Fruit fly (Drosophila melanogaster) whole organism, embryonic: ENCODE data around the gene CG11095.
A peak's percentile ranks its signal among the peaks of the same experiment; 100 is the strongest.

Experiments used
- CG12219 ChIP-seq: fragments of 200-800 bp; sonication (Bioruptor generic); optimal IDR thresholded peaks from 3 replicates; lab custom pipeline; 2018; ENCODE audit warnings: missing biosample characterization, mild to moderate bottlenecking, missing genetic modification characterization
- CG16779 ChIP-seq: fragments of 200-800 bp; sonication (Bioruptor generic); IDR thresholded peaks from 2 replicates; pipeline ENCODE4 v1.3.6; 2022; ENCODE audit warnings: missing biosample characterization, missing genetic modification characterization
- CG16813 ChIP-seq: fragments of 200-800 bp; sonication (Bioruptor generic); IDR thresholded peaks from 3 replicates; pipeline ENCODE4 v1.3.6; 2022; ENCODE audit warnings: missing biosample characterization, missing genetic modification characterization; ENCODE audit not compliant: partially characterized antibody
- CG17361 ChIP-seq: fragments of 200-800 bp; sonication (Bioruptor generic); IDR thresholded peaks from 3 replicates; pipeline ENCODE4 v1.3.6; 2022; ENCODE audit warnings: missing biosample characterization, missing genetic modification characterization
- CG31388 ChIP-seq: fragments of 200-800 bp; sonication (Bioruptor generic); optimal IDR thresholded peaks from 2 replicates; lab custom pipeline; 2016; ENCODE audit warnings: missing biosample characterization, missing genetic modification characterization
- CG3995 ChIP-seq: fragments of 200-800 bp; sonication (Bioruptor generic); optimal IDR thresholded peaks from 3 replicates; lab custom pipeline; 2016; ENCODE audit warnings: missing biosample characterization, missing genetic modification characterization
- CG4282 ChIP-seq: fragments of 200-800 bp; sonication (Bioruptor generic); optimal IDR thresholded peaks from 2 replicates; lab custom pipeline; 2016; ENCODE audit warnings: missing biosample characterization, missing genetic modification characterization
- CG43689 ChIP-seq: fragments of 200-800 bp; sonication (Bioruptor generic); IDR thresholded peaks from 2 replicates; pipeline ENCODE4 v1.3.6; 2022; ENCODE audit warnings: missing biosample characterization, missing genetic modification characterization
- CG6175 ChIP-seq: fragments of 200-800 bp; sonication (Bioruptor generic); IDR thresholded peaks from 3 replicates; pipeline ENCODE4 v1.3.6; 2022; ENCODE audit warnings: missing biosample characterization, missing genetic modification characterization
- CG7556 ChIP-seq: fragments of 200-800 bp; sonication (Bioruptor generic); optimal IDR thresholded peaks from 2 replicates; lab custom pipeline; 2017; ENCODE audit warnings: missing biosample characterization, mild to moderate bottlenecking, missing genetic modification characterization
- CG7839 ChIP-seq: fragments of 200-800 bp; sonication (Bioruptor generic); optimal IDR thresholded peaks from 3 replicates; lab custom pipeline; 2018; ENCODE audit warnings: missing biosample characterization, mild to moderate bottlenecking, missing genetic modification characterization, moderate library complexity
- CG8924 ChIP-seq: fragments of 200-800 bp; optimal IDR thresholded peaks from 3 replicates; lab custom pipeline; 2019; ENCODE audit warnings: missing biosample characterization, mild to moderate bottlenecking, missing genetic modification characterization, moderate library complexity
- CG9437 ChIP-seq: fragments of 200-800 bp; sonication (Bioruptor generic); optimal IDR thresholded peaks from 2 replicates; lab custom pipeline; 2018; ENCODE audit warnings: missing biosample characterization, mild to moderate bottlenecking, missing genetic modification characterization
- D ChIP-seq, 2 experiments: fragments of 200-800 bp in 1 of 2; fragments of >200 bp in 1 of 2; sonication (Bioruptor generic) in 1 of 2; optimal IDR thresholded peaks; 2 replicates in 1 of 2; 3 replicates in 1 of 2; lab custom pipeline; 2017; ENCODE audit warnings: mild to moderate bottlenecking in 1 of 2, missing biosample characterization in 1 of 2, missing genetic modification characterization in 1 of 2, missing genetic modification reagents in 1 of 2
- Doc2 ChIP-seq: fragments of 200-800 bp; sonication (Bioruptor generic); IDR thresholded peaks from 2 replicates; pipeline ENCODE4 v1.3.6; 2022; ENCODE audit warnings: missing biosample characterization, missing genetic modification characterization
- Ets65A ChIP-seq: fragments of 200-800 bp; sonication (Bioruptor generic); peaks from one replicate; lab custom pipeline; 2016; ENCODE audit warnings: missing biosample characterization, missing genetic modification characterization
- HLH54F ChIP-seq: fragments of 200-800 bp; sonication (Bioruptor generic); optimal IDR thresholded peaks from 3 replicates; lab custom pipeline; 2016; ENCODE audit warnings: missing biosample characterization, missing genetic modification characterization
- Hmr ChIP-seq: fragments of 200-800 bp; sonication (Bioruptor generic); optimal IDR thresholded peaks from 3 replicates; lab custom pipeline; 2017; ENCODE audit warnings: mild to moderate bottlenecking, missing biosample characterization, missing genetic modification reagents, missing genetic modification characterization
- Hr78 ChIP-seq, 2 experiments: fragments of 200-800 bp in 1 of 2; fragments of >200 bp in 1 of 2; sonication (Bioruptor generic) in 1 of 2; optimal IDR thresholded peaks; 2 replicates each; lab custom pipeline; 2017 to 2019; ENCODE audit warnings: missing biosample characterization in 2 of 2, missing genetic modification characterization in 2 of 2, mild to moderate bottlenecking in 1 of 2, moderate library complexity in 1 of 2
- Lhr ChIP-seq: fragments of 200-800 bp; sonication (Bioruptor generic); optimal IDR thresholded peaks from 3 replicates; lab custom pipeline; 2017; ENCODE audit warnings: mild to moderate bottlenecking, missing biosample characterization, missing genetic modification reagents, missing genetic modification characterization
- Max ChIP-seq: fragments of 200-800 bp; sonication (Bioruptor generic); optimal IDR thresholded peaks from 2 replicates; lab custom pipeline; 2016; ENCODE audit warnings: missing biosample characterization, mild to moderate bottlenecking, missing genetic modification characterization
- Myb ChIP-seq: fragments of 200-800 bp; sonication (Bioruptor generic); optimal IDR thresholded peaks from 2 replicates; lab custom pipeline; 2016; ENCODE audit warnings: missing biosample characterization, missing genetic modification characterization
- Optix ChIP-seq: fragments of 200-800 bp; sonication (Bioruptor generic); IDR thresholded peaks from 3 replicates; pipeline ENCODE4 v1.3.6; 2022; ENCODE audit warnings: missing biosample characterization, missing genetic modification characterization
- Pdp1 ChIP-seq, 2 experiments: fragments of 200-800 bp; sonication (Bioruptor generic); optimal IDR thresholded peaks; 3 replicates each; lab custom pipeline; 2016; ENCODE audit warnings: missing biosample characterization in 2 of 2, missing genetic modification characterization in 2 of 2, mild to moderate bottlenecking in 1 of 2, moderate library complexity in 1 of 2
- Ravus ChIP-seq: fragments of 200-800 bp; sonication (Bioruptor generic); IDR thresholded peaks from 2 replicates; pipeline ENCODE4 v1.3.6; 2022; ENCODE audit warnings: missing biosample characterization, missing genetic modification characterization
- Spps ChIP-seq: fragments of 200-800 bp; sonication (Bioruptor generic); optimal IDR thresholded peaks from 2 replicates; lab custom pipeline; 2018; ENCODE audit warnings: missing biosample characterization, mild to moderate bottlenecking, missing genetic modification characterization
- Sry-β ChIP-seq: fragments of 200-800 bp; sonication (Bioruptor generic); optimal IDR thresholded peaks from 2 replicates; lab custom pipeline; 2018; ENCODE audit warnings: missing biosample characterization, mild to moderate bottlenecking, missing genetic modification characterization, moderate library complexity
- Ssrp ChIP-seq: fragments of 200-800 bp; sonication (Bioruptor generic); optimal IDR thresholded peaks from 2 replicates; lab custom pipeline; 2018; ENCODE audit warnings: missing biosample characterization, mild to moderate bottlenecking, missing genetic modification characterization, moderate library complexity
- ac ChIP-seq: fragments of 200-800 bp; sonication (Bioruptor generic); optimal IDR thresholded peaks from 3 replicates; lab custom pipeline; 2017; ENCODE audit warnings: missing biosample characterization, mild to moderate bottlenecking, missing genetic modification characterization
- al ChIP-seq: fragments of 200-800 bp; sonication (Bioruptor generic); IDR thresholded peaks from 2 replicates; pipeline ENCODE4 v1.3.6; 2022; ENCODE audit warnings: missing biosample characterization, missing genetic modification characterization
- amos ChIP-seq: fragments of 200-800 bp; sonication (Bioruptor generic); IDR thresholded peaks from 2 replicates; pipeline ENCODE4 v1.3.6; 2022; ENCODE audit warnings: missing biosample characterization, missing genetic modification characterization; ENCODE audit not compliant: partially characterized antibody
- btn ChIP-seq: fragments of 200-800 bp; sonication (Bioruptor generic); optimal IDR thresholded peaks from 2 replicates; lab custom pipeline; 2016; ENCODE audit warnings: missing biosample characterization, missing genetic modification characterization
- cato ChIP-seq: fragments of 200-800 bp; sonication (Bioruptor generic); optimal IDR thresholded peaks from 2 replicates; lab custom pipeline; 2016; ENCODE audit warnings: missing biosample characterization, missing genetic modification characterization, borderline replicate concordance
- ci ChIP-seq: fragments of 200-800 bp; sonication (Bioruptor generic); IDR thresholded peaks from 3 replicates; pipeline ENCODE4 v1.3.6; 2022; ENCODE audit warnings: missing biosample characterization, missing genetic modification characterization
- cwo ChIP-seq: fragments of 200-800 bp; sonication (Bioruptor generic); optimal IDR thresholded peaks from 3 replicates; lab custom pipeline; 2017; ENCODE audit warnings: missing biosample characterization, missing genetic modification characterization, mild to moderate bottlenecking, moderate library complexity, missing genetic modification reagents
- eyg ChIP-seq: fragments of 200-800 bp; sonication (Bioruptor generic); optimal IDR thresholded peaks from 3 replicates; lab custom pipeline; 2016; ENCODE audit warnings: missing biosample characterization, missing genetic modification characterization
- fd3F ChIP-seq: fragments of 200-800 bp; sonication (Bioruptor generic); optimal IDR thresholded peaks from 2 replicates; lab custom pipeline; 2018; ENCODE audit warnings: missing biosample characterization, mild to moderate bottlenecking, missing genetic modification characterization, moderate library complexity
- onecut ChIP-seq: fragments of 200-800 bp; sonication (Bioruptor generic); IDR thresholded peaks from 2 replicates; pipeline ENCODE4 v1.3.6; 2022; ENCODE audit warnings: missing biosample characterization, missing genetic modification characterization
- org-1 ChIP-seq: fragments of 200-800 bp; sonication (Bioruptor generic); optimal IDR thresholded peaks from 2 replicates; lab custom pipeline; 2017; ENCODE audit warnings: missing biosample characterization, missing genetic modification characterization
- salm ChIP-seq: fragments of 200-800 bp; sonication (Bioruptor generic); optimal IDR thresholded peaks from 2 replicates; lab custom pipeline; 2018; ENCODE audit warnings: missing biosample characterization, mild to moderate bottlenecking, missing genetic modification characterization
- scrt ChIP-seq: fragments of 200-800 bp; sonication (Bioruptor generic); optimal IDR thresholded peaks from 2 replicates; lab custom pipeline; 2018; ENCODE audit warnings: missing biosample characterization, mild to moderate bottlenecking, missing genetic modification characterization, moderate library complexity
- seq ChIP-seq: fragments of 200-800 bp; sonication (Bioruptor generic); IDR thresholded peaks from 2 replicates; pipeline ENCODE4 v1.3.6; 2022; ENCODE audit warnings: missing biosample characterization, missing genetic modification characterization
- sna ChIP-seq: fragments of 200-800 bp; sonication (Bioruptor generic); IDR thresholded peaks from 2 replicates; pipeline ENCODE4 v1.3.6; 2022; ENCODE audit warnings: missing biosample characterization, missing genetic modification characterization; ENCODE audit not compliant: partially characterized antibody
- sob ChIP-seq: fragments of 200-800 bp; sonication (Bioruptor generic); IDR thresholded peaks from 2 replicates; pipeline ENCODE4 v1.3.6; 2022; ENCODE audit warnings: missing biosample characterization, missing genetic modification characterization
- stc ChIP-seq: fragments of 200-800 bp; sonication (Bioruptor generic); IDR thresholded peaks from 2 replicates; pipeline ENCODE4 v1.3.6; 2022; ENCODE audit warnings: missing biosample characterization, missing genetic modification characterization
- unpg ChIP-seq: fragments of 200-800 bp; sonication (Bioruptor generic); optimal IDR thresholded peaks from 3 replicates; lab custom pipeline; 2018; ENCODE audit warnings: missing biosample characterization, mild to moderate bottlenecking, missing genetic modification characterization, moderate library complexity
- zfh2 ChIP-seq: fragments of 200-800 bp; sonication (Bioruptor generic); optimal IDR thresholded peaks from 2 replicates; lab custom pipeline; 2016; ENCODE audit warnings: missing biosample characterization, missing genetic modification characterization

The CG11095 gene

dm6 chrX:13783958-13784907, 27.3 kb upstream of the CG11095 start (continued):
- TF ChIP-seq stc (GFP tag; lab: Robert Waterston, UW) (peak; percentile 43), Ssrp (tag; lab: Kevin White, UChicago) (peak; percentile 70), scrt (GFP tag; lab: Kevin White, UChicago) (peak; percentile 10), CG7556 (peak; percentile 58), HLH54F (GFP tag; lab: Kevin White, UChicago) (peak; percentile 11), CG17361 (GFP tag; lab: Robert Waterston, UW) (peak; percentile 60; the same call in 2 of the 3 replicates), Sry-β (no peak), CG12219 (GFP tag; lab: Kevin White, UChicago) (peak; percentile 9), CG16813 (GFP tag; lab: Robert Waterston, UW) (no peak), CG16779 (GFP tag; lab: Robert Waterston, UW) (no peak), cato (GFP tag; lab: Kevin White, UChicago) (peak; percentile 10), Ravus (GFP tag; lab: Robert Waterston, UW) (no peak), CG3995 (GFP tag; lab: Kevin White, UChicago) (no peak), CG9437 (GFP tag; lab: Kevin White, UChicago) (peak; percentile 22), CG43689 (GFP tag; lab: Robert Waterston, UW) (no peak), btn (GFP tag; lab: Kevin White, UChicago) (no peak), cwo (GFP tag; lab: Kevin White, UChicago) (peak; percentile 0), Ets65A (GFP tag; lab: Kevin White, UChicago) (peak; percentile 91), fd3F (peak; percentile 5), salm (tag; lab: Kevin White, UChicago) (peak; percentile 13), Doc2 (GFP tag; lab: Robert Waterston, UW) (no peak), amos (GFP tag; lab: Robert Waterston, UW) (no peak), D (optimal IDR thresholded peaks at IDR 0.05; lab: Kevin White, UChicago) (no peak), D (GFP tag; optimal IDR thresholded peaks at IDR 0.05; lab: Kevin White, UChicago) (peak; percentile 47), seq (GFP tag; lab: Robert Waterston, UW) (0 out of 2 replicates have a peak, but pooled peaks have one; percentile 28), CG6175 (no peak), Optix (GFP tag; lab: Robert Waterston, UW) (no peak), eyg (GFP tag; lab: Kevin White, UChicago) (no peak), sob (no peak), CG31388 (GFP tag; lab: Kevin White, UChicago) (no peak), zfh2 (GFP tag; lab: Kevin White, UChicago) (no peak), Hr78 (GFP tag; optimal IDR thresholded peaks at IDR 0.05; lab: Kevin White, UChicago) (peak in 1 of 2 experiments; percentile 68), org-1 (peak; percentile 42), Pdp1 (GFP tag; optimal IDR thresholded peaks at IDR 0.05; lab: Kevin White, UChicago) (peak; percentile 12 to 45), unpg (GFP tag; lab: Kevin White, UChicago) (peak; percentile 67), CG4282 (GFP tag; lab: Kevin White, UChicago) (no peak), al (GFP tag; lab: Robert Waterston, UW) (no peak; the same call in 1 of the 2 replicates), CG7839 (tag; lab: Kevin White, UChicago) (peak; percentile 72), Hmr (GFP tag; lab: Kevin White, UChicago) (peak; percentile 17), ac (GFP tag; lab: Kevin White, UChicago) (no peak), Lhr (peak; percentile 21), sna (GFP tag; lab: Robert Waterston, UW) (no peak), CG8924 (tag; lab: Kevin White, UChicago) (peak; percentile 14), Spps (no peak), ci (GFP tag; lab: Robert Waterston, UW) (peak; percentile 36; the same call in 1 of the 3 replicates), Myb (GFP tag; lab: Kevin White, UChicago) (peak; percentile 1), onecut (peak; percentile 94), Max (GFP tag; lab: Kevin White, UChicago) (peak; percentile 7)
